Worm (Caenorhabditis elegans): ENCODE data around the gene T28C12.6.

ce11 chrV:6302465-6302864, 33.5 kb downstream of the T28C12.6 start:
- no peak for TF ChIP-seq tra-4 (tag; optimal IDR thresholded peaks at IDR 0.05)
- no peak for TF ChIP-seq hmg-4 (GFP tag; optimal IDR thresholded peaks at IDR 0.05)
- TF ChIP-seq flt-1 (GFP tag; IDR thresholded peaks at IDR 0.05) = no peak
- no peak for TF ChIP-seq scrt-1 (GFP tag; IDR thresholded peaks at IDR 0.05)
- TF ChIP-seq ceh-36 (tag; optimal IDR thresholded peaks at IDR 0.05) = no peak
- no peak for TF ChIP-seq tbx-11 (GFP tag; IDR thresholded peaks at IDR 0.05)
- TF ChIP-seq hmbx-1 (tag; optimal IDR thresholded peaks at IDR 0.05) = no peak
- no peak for TF ChIP-seq ama-1 (optimal IDR thresholded peaks at IDR 0.05)
- TF ChIP-seq pes-1 (GFP tag; IDR thresholded peaks at IDR 0.05) = no peak
- no peak for TF ChIP-seq ceh-13 (GFP tag; optimal IDR thresholded peaks at IDR 0.05)
- no peak for TF ChIP-seq B0310.2 (tag; optimal IDR thresholded peaks at IDR 0.05)
- TF ChIP-seq F13C5.2 (tag; optimal IDR thresholded peaks at IDR 0.05) = no peak
- no peak for TF ChIP-seq sea-1 (GFP tag; conservative IDR thresholded peaks at IDR 0.05)
- no peak for TF ChIP-seq hnd-1 (tag; optimal IDR thresholded peaks at IDR 0.05)

Measured in whole organism, early embryonic.